Fruit fly (Drosophila melanogaster): ENCODE results near the gene CG31776.

DNA sequence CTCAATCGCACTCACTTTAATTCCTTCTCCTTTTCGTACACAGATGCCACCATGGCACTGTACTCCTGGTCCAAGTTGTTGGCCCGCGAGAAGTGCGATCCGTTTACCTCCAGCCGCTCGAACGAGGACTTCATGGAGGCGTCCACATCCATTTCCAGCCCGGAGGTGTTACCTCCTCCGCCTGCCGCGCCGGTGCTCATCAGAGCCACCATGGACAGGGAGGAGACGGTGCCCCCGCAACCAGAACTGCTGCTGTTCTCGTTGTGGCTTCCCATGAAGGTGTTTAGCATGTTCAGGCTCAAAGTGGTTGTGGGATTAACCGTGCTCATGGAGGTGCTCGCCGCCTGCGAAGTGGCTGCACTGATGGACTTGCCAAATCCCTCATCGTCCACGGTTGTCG lies 25.5 kb downstream of the CG31776 start:
- no peak for TF ChIP-seq h (optimal IDR thresholded peaks at IDR 0.05)
- TF ChIP-seq ttk (optimal IDR thresholded peaks at IDR 0.05): no peak
- no peak for TF ChIP-seq psq (optimal IDR thresholded peaks at IDR 0.05)
- TF ChIP-seq Sin3A (optimal IDR thresholded peaks at IDR 0.05): no peak

All from Kc167 (cell line).